Worm (Caenorhabditis elegans) whole organism, late embryonic: ENCODE data around the gene B0024.11.

Experiments
- C08G9.2 ChIP-seq: sonication (generic microtip); optimal IDR thresholded peaks from 2 replicates; lab custom pipeline; 2016; ENCODE audit warnings: mild to moderate bottlenecking, missing genetic modification characterization, moderate library complexity, missing compliant biosample characterization
- C38D4.7 ChIP-seq: fragments of 200-800 bp; sonication (Bioruptor generic); optimal IDR thresholded peaks from 2 replicates; lab custom pipeline; 2018; ENCODE audit warnings: mild to moderate bottlenecking, missing genetic modification characterization, moderate library complexity, missing compliant biosample characterization
- F13H6.1 ChIP-seq: sonication (generic microtip); optimal IDR thresholded peaks from 2 replicates; lab custom pipeline; 2016; ENCODE audit warnings: missing genetic modification characterization, missing compliant biosample characterization
- K02D7.2 ChIP-seq: sonication (generic microtip); optimal IDR thresholded peaks from 2 replicates; lab custom pipeline; 2017; ENCODE audit warnings: mild to moderate bottlenecking, missing genetic modification characterization, missing compliant biosample characterization
- K09A11.1 ChIP-seq: sonication (generic microtip); optimal IDR thresholded peaks from 2 replicates; lab custom pipeline; 2017; ENCODE audit warnings: antibody characterized with exemption, mild to moderate bottlenecking, missing genetic modification characterization, missing compliant biosample characterization; ENCODE audit not compliant: insufficient read depth
- Y22D7AL.16 ChIP-seq: sonication (generic microtip); optimal IDR thresholded peaks from 2 replicates; lab custom pipeline; 2016; ENCODE audit warnings: missing genetic modification characterization, missing compliant biosample characterization
- ama-1 ChIP-seq: fragments of 150-350 bp; optimal IDR thresholded peaks from 2 replicates; lab custom pipeline; 2014
- ceh-14 ChIP-seq: sonication (generic microtip); optimal IDR thresholded peaks from 2 replicates; lab custom pipeline; 2016; ENCODE audit warnings: missing genotype, missing genetic modification characterization, missing compliant biosample characterization
- ceh-19 ChIP-seq: fragments of 200-800 bp; sonication (Bioruptor generic); optimal IDR thresholded peaks from 2 replicates; lab custom pipeline; 2018; ENCODE audit warnings: mild to moderate bottlenecking, missing genetic modification characterization, missing compliant biosample characterization
- ceh-22 ChIP-seq: sonication (generic microtip); optimal IDR thresholded peaks from 2 replicates; lab custom pipeline; 2017; ENCODE audit warnings: missing biosample characterization, missing genetic modification characterization
- ceh-24 ChIP-seq: sonication (generic microtip); optimal IDR thresholded peaks from 2 replicates; lab custom pipeline; 2016; ENCODE audit warnings: mild to moderate bottlenecking, missing genetic modification characterization, missing compliant biosample characterization
- ceh-30 ChIP-seq: fragments of 150-350 bp; optimal IDR thresholded peaks from 2 replicates; lab custom pipeline; 2014; ENCODE audit warnings: missing biosample characterization, missing genetic modification characterization
- ceh-31 ChIP-seq: sonication (generic microtip); optimal IDR thresholded peaks from 2 replicates; lab custom pipeline; 2016; ENCODE audit warnings: missing genetic modification characterization, missing compliant biosample characterization
- ceh-34 ChIP-seq: sonication (generic microtip); optimal IDR thresholded peaks from 2 replicates; lab custom pipeline; 2016; ENCODE audit warnings: mild to moderate bottlenecking, missing genetic modification characterization, missing compliant biosample characterization
- ceh-45 ChIP-seq: fragments of 200-800 bp; sonication (Bioruptor generic); IDR thresholded peaks from 2 replicates; pipeline ENCODE4 v1.3.6; 2022; ENCODE audit warnings: missing genetic modification reagents, missing genetic modification characterization, missing compliant biosample characterization
- che-1 ChIP-seq: sonication (generic microtip); optimal IDR thresholded peaks from 2 replicates; lab custom pipeline; 2016; ENCODE audit warnings: mild to moderate bottlenecking, missing genetic modification characterization, missing compliant biosample characterization
- dmd-4 ChIP-seq: sonication (generic microtip); optimal IDR thresholded peaks from 2 replicates; lab custom pipeline; 2016; ENCODE audit warnings: borderline replicate concordance, missing genetic modification characterization, missing compliant biosample characterization
- dve-1 ChIP-seq: sonication (generic microtip); optimal IDR thresholded peaks from 2 replicates; lab custom pipeline; 2017; ENCODE audit warnings: antibody characterized with exemption, mild to moderate bottlenecking, missing genetic modification characterization, missing compliant biosample characterization
- elt-2 ChIP-seq: sonication (generic microtip); optimal IDR thresholded peaks from 2 replicates; lab custom pipeline; 2016; ENCODE audit warnings: missing genetic modification reagents, missing genetic modification characterization, missing compliant biosample characterization
- eyg-1 ChIP-seq: sonication (generic microtip); optimal IDR thresholded peaks from 2 replicates; lab custom pipeline; 2016; ENCODE audit warnings: missing genotype, missing genetic modification characterization, missing compliant biosample characterization
- fkh-6 ChIP-seq: sonication (generic microtip); optimal IDR thresholded peaks from 2 replicates; lab custom pipeline; 2016; ENCODE audit warnings: missing genetic modification characterization, missing compliant biosample characterization
- gmeb-2 ChIP-seq: sonication (generic microtip); optimal IDR thresholded peaks from 2 replicates; lab custom pipeline; 2016; ENCODE audit warnings: missing genetic modification characterization, inconsistent platforms, missing compliant biosample characterization
- hlh-13 ChIP-seq: fragments of 200-800 bp; sonication (Bioruptor generic); optimal IDR thresholded peaks from 2 replicates; lab custom pipeline; 2018; ENCODE audit warnings: mild to moderate bottlenecking, missing genetic modification characterization, missing compliant biosample characterization
- hlh-30 ChIP-seq: sonication (generic microtip); optimal IDR thresholded peaks from 2 replicates; lab custom pipeline; 2017; ENCODE audit warnings: antibody characterized with exemption, missing genetic modification characterization, missing compliant biosample characterization; ENCODE audit not compliant: insufficient read depth
- hlh-8 ChIP-seq: sonication (generic microtip); optimal IDR thresholded peaks from 2 replicates; lab custom pipeline; 2016; ENCODE audit warnings: missing genotype, missing genetic modification characterization, missing compliant biosample characterization
- lim-6 ChIP-seq: sonication (generic microtip); optimal IDR thresholded peaks from 2 replicates; lab custom pipeline; 2016; ENCODE audit warnings: missing genetic modification characterization, missing compliant biosample characterization
- lin-11 ChIP-seq: fragments of 200-800 bp; sonication (Bioruptor generic); optimal IDR thresholded peaks from 2 replicates; lab custom pipeline; 2018; ENCODE audit warnings: mild to moderate bottlenecking, missing genetic modification characterization, missing compliant biosample characterization
- madf-2 ChIP-seq: sonication (generic microtip); optimal IDR thresholded peaks from 2 replicates; lab custom pipeline; 2017; ENCODE audit warnings: missing genetic modification characterization, missing compliant biosample characterization
- mec-3 ChIP-seq: sonication (generic microtip); optimal IDR thresholded peaks from 2 replicates; lab custom pipeline; 2016; ENCODE audit warnings: borderline replicate concordance, missing genetic modification characterization, missing compliant biosample characterization
- nfya-1 ChIP-seq: sonication (generic microtip); optimal IDR thresholded peaks from 2 replicates; lab custom pipeline; 2017; ENCODE audit warnings: missing genetic modification characterization, mild to moderate bottlenecking, missing compliant biosample characterization, antibody characterized with exemption, moderate library complexity
- nhr-232 ChIP-seq: sonication (generic microtip); optimal IDR thresholded peaks from 2 replicates; lab custom pipeline; 2016; ENCODE audit warnings: missing genetic modification characterization, missing compliant biosample characterization
- npax-4 ChIP-seq: sonication (generic microtip); optimal IDR thresholded peaks from 2 replicates; lab custom pipeline; 2016; ENCODE audit warnings: missing genetic modification characterization, missing compliant biosample characterization
- pha-2 ChIP-seq: sonication (generic microtip); optimal IDR thresholded peaks from 2 replicates; lab custom pipeline; 2017; ENCODE audit warnings: mild to moderate bottlenecking, missing genetic modification characterization, missing compliant biosample characterization
- pha-4 ChIP-seq: fragments of 150-350 bp; optimal IDR thresholded peaks from 2 replicates; lab custom pipeline; 2018; ENCODE audit warnings: missing biosample characterization, missing genetic modification reagents, missing genetic modification characterization
- pros-1 ChIP-seq: fragments of 150-350 bp; optimal IDR thresholded peaks from 2 replicates; lab custom pipeline; 2014; ENCODE audit warnings: missing biosample characterization, missing genetic modification reagents, missing genetic modification characterization
- ref-2 ChIP-seq: sonication (generic microtip); optimal IDR thresholded peaks from 2 replicates; lab custom pipeline; 2016; ENCODE audit warnings: missing genetic modification characterization, missing compliant biosample characterization
- rnt-1 ChIP-seq: sonication (generic microtip); optimal IDR thresholded peaks from 2 replicates; lab custom pipeline; 2016; ENCODE audit warnings: missing genetic modification characterization, missing compliant biosample characterization
- sox-2 ChIP-seq: fragments of 200-800 bp; sonication (Bioruptor generic); IDR thresholded peaks from 2 replicates; pipeline ENCODE4 v1.3.6; 2022; ENCODE audit warnings: missing genetic modification reagents, missing genetic modification characterization, missing compliant biosample characterization
- syd-9 ChIP-seq: sonication (generic microtip); optimal IDR thresholded peaks from 2 replicates; lab custom pipeline; 2016; ENCODE audit warnings: mild to moderate bottlenecking, missing genetic modification characterization, moderate library complexity, missing compliant biosample characterization
- tbx-2 ChIP-seq: sonication (generic microtip); optimal IDR thresholded peaks from 2 replicates; lab custom pipeline; 2016; ENCODE audit warnings: missing genetic modification characterization, missing compliant biosample characterization
- tbx-7 ChIP-seq: sonication (generic microtip); optimal IDR thresholded peaks from 2 replicates; lab custom pipeline; 2016; ENCODE audit warnings: missing genotype, missing genetic modification characterization, missing compliant biosample characterization
- ttx-3 ChIP-seq: sonication (generic microtip); optimal IDR thresholded peaks from 2 replicates; lab custom pipeline; 2016; ENCODE audit warnings: missing genetic modification reagents, missing genetic modification characterization, missing compliant biosample characterization
- unc-3 ChIP-seq, 2 experiments: fragments of 200-800 bp in 1 of 2; sonication (Bioruptor generic) in 1 of 2; sonication (generic microtip) in 1 of 2; conservative IDR thresholded peaks in 1 of 2; optimal IDR thresholded peaks in 1 of 2; 2 replicates each; pipeline versions ENCODE4 v1.3.6 to Lab custom; 2016 to 2022; ENCODE audit warnings: missing compliant biosample characterization in 2 of 2, missing genetic modification characterization in 2 of 2, missing genetic modification reagents in 1 of 2
- unc-42 ChIP-seq: sonication (generic microtip); optimal IDR thresholded peaks from 2 replicates; lab custom pipeline; 2016; ENCODE audit warnings: missing genotype, missing genetic modification characterization, missing compliant biosample characterization
- unc-55 ChIP-seq: sonication (generic microtip); optimal IDR thresholded peaks from 2 replicates; lab custom pipeline; 2017; ENCODE audit warnings: missing biosample characterization, missing genetic modification reagents, missing genetic modification characterization
- zip-5 ChIP-seq: sonication (generic microtip); optimal IDR thresholded peaks from 2 replicates; lab custom pipeline; 2016; ENCODE audit warnings: missing genetic modification characterization, missing compliant biosample characterization
- ztf-16 ChIP-seq: sonication (generic microtip); optimal IDR thresholded peaks from 2 replicates; lab custom pipeline; 2017; ENCODE audit warnings: missing genetic modification characterization, missing compliant biosample characterization

Gene B0024.11

DNA sequence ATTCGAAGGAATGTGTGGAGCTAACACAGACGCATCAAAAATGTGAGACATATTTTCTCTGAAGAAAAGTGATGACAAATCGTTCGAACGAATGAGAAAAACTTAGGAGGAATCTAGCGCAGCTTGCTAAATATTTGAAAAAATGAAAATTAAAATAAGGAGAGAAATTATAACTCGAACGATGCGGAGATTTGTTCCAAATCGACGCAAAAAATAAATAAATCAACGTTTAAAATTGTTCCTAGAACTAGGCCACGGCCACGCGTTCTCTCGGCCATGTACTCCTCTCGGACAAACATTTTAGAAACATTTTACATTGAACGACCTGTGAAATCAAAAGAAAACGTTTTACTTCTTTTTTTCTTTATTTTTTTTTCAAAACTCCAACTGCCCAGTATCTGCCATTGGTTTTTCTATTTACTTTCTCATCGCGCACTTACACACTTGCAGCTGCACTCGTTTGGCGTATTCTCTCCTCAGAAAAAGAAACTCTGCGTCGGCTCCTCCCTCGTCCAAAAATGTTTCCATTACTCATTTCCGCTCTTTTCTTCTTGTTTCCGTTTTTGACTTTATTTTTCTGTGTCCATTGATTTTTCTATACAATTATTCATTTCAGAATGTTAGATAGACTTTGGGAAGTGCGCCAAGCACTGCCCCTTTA is 897 bp upstream of the B0024.11 start, which contains the start of the genes gna-1 and B0024.13 (continued):
- peak; percentile 2 for TF ChIP-seq lim-6 (tag; lab: Kevin White, UChicago)
- peak; percentile 60 for TF ChIP-seq tbx-7 (tag; lab: Kevin White, UChicago)
- TF ChIP-seq sox-2: no peak
- TF ChIP-seq F13H6.1 (tag; lab: Kevin White, UChicago): no peak
- no peak for TF ChIP-seq unc-3 (GFP tag; conservative IDR thresholded peaks at IDR 0.05; lab: Robert Waterston, UW)
- no peak for TF ChIP-seq unc-3 (tag; optimal IDR thresholded peaks at IDR 0.05; lab: Kevin White, UChicago)
- TF ChIP-seq tbx-2 (tag; lab: Kevin White, UChicago): peak; percentile 63
- no peak for TF ChIP-seq K02D7.2 (tag; lab: Kevin White, UChicago)
- TF ChIP-seq ztf-16 (tag; lab: Kevin White, UChicago): no peak
- no peak for TF ChIP-seq hlh-30 (tag; lab: Kevin White, UChicago)
- no peak for TF ChIP-seq unc-55 (GFP tag; lab: Kevin White, UChicago)
- no peak for TF ChIP-seq syd-9
- no peak for TF ChIP-seq eyg-1
- no peak for TF ChIP-seq madf-2 (tag; lab: Kevin White, UChicago)
- TF ChIP-seq rnt-1: no peak
- peak; percentile 89 for TF ChIP-seq ceh-31 (tag; lab: Kevin White, UChicago)
- TF ChIP-seq pros-1 (tag; lab: Kevin White, UChicago): no peak
- TF ChIP-seq C38D4.7 (GFP tag; lab: Kevin White, UChicago): no peak
- no peak for TF ChIP-seq ttx-3 (tag; lab: Kevin White, UChicago)
- no peak for TF ChIP-seq ceh-19 (GFP tag; lab: Kevin White, UChicago)
- no peak for TF ChIP-seq K09A11.1 (tag; lab: Kevin White, UChicago)
- no peak for TF ChIP-seq ceh-22 (tag; lab: Kevin White, UChicago)
- TF ChIP-seq che-1 (tag; lab: Kevin White, UChicago): no peak
- no peak for TF ChIP-seq ref-2
- TF ChIP-seq Y22D7AL.16 (tag; lab: Kevin White, UChicago): no peak
- TF ChIP-seq nhr-232 (tag; lab: Kevin White, UChicago): no peak
- TF ChIP-seq fkh-6 (tag; lab: Kevin White, UChicago): no peak
- TF ChIP-seq elt-2: no peak
- no peak for TF ChIP-seq ama-1 (lab: Kevin White, UChicago)
- TF ChIP-seq hlh-8: no peak
- no peak for TF ChIP-seq dve-1 (tag; lab: Kevin White, UChicago)
- TF ChIP-seq nfya-1 (tag; lab: Kevin White, UChicago): no peak
- TF ChIP-seq zip-5 (tag; lab: Kevin White, UChicago): peak; percentile 66
- TF ChIP-seq C08G9.2: peak; percentile 82
- no peak for TF ChIP-seq ceh-30
- TF ChIP-seq gmeb-2 (tag; lab: Kevin White, UChicago): no peak
- no peak for TF ChIP-seq hlh-13
- TF ChIP-seq ceh-14 (tag; lab: Kevin White, UChicago): no peak
- no peak for TF ChIP-seq pha-4 (tag; lab: Kevin White, UChicago)
- TF ChIP-seq ceh-34 (tag; lab: Kevin White, UChicago): no peak

DNA sequence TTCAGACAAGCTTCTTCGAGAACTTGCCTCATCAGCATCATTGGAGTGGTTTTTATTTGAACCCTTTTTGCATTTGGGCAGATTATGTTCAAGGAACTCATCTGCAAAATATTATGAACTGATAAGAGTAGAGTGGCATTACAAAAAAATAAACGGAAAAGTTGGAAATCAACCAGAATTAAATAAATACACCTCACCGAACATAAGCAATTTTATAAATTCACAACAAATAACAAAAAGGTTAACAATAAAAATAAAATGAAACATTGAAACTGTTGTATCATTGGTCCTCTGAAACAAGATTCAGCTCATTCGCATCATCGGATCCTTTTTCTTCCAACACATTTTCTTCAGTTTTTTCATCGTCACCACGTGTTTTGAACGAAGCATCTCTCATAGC is 2.0 kb downstream of the B0024.11 start, which contains the start of gene asps-1:
TSS of gene asps-1 (minus strand) at position 101 of the 400 bp plus-strand sequence.
- no peak for TF ChIP-seq ceh-22 (tag; lab: Kevin White, UChicago)
- TF ChIP-seq mec-3 (tag; lab: Kevin White, UChicago): no peak
- TF ChIP-seq npax-4 (tag; lab: Kevin White, UChicago): no peak
- TF ChIP-seq unc-55 (GFP tag; lab: Kevin White, UChicago): no peak
- TF ChIP-seq lin-11: no peak
- TF ChIP-seq unc-42 (tag; lab: Kevin White, UChicago): no peak
- TF ChIP-seq ama-1 (lab: Kevin White, UChicago): no peak
- no peak for TF ChIP-seq unc-3 (GFP tag; conservative IDR thresholded peaks at IDR 0.05; lab: Robert Waterston, UW)
- TF ChIP-seq unc-3 (tag; optimal IDR thresholded peaks at IDR 0.05; lab: Kevin White, UChicago): no peak
- no peak for TF ChIP-seq C08G9.2
- TF ChIP-seq dmd-4 (tag; lab: Kevin White, UChicago): no peak
- no peak for TF ChIP-seq ref-2
- no peak for TF ChIP-seq gmeb-2 (tag; lab: Kevin White, UChicago)
- no peak for TF ChIP-seq F13H6.1 (tag; lab: Kevin White, UChicago)
- no peak for TF ChIP-seq ceh-45 (GFP tag; lab: Robert Waterston, UW)
- TF ChIP-seq pha-2 (tag; lab: Kevin White, UChicago): no peak
- no peak for TF ChIP-seq ceh-34 (tag; lab: Kevin White, UChicago)
- TF ChIP-seq ceh-24 (tag; lab: Kevin White, UChicago): no peak
- no peak for TF ChIP-seq ceh-31 (tag; lab: Kevin White, UChicago)
